Fruit fly (Drosophila melanogaster) whole organism, wandering third instar larva: ENCODE results near the gene Snx21.

ENCODE experiments used
- CG32264 ChIP-seq: fragments of 200-800 bp; sonication (Bioruptor generic); optimal IDR thresholded peaks from 2 replicates; lab custom pipeline; 2016; ENCODE audit warnings: missing biosample characterization, missing genetic modification characterization
- Dfd ChIP-seq: fragments of >200 bp; optimal IDR thresholded peaks from 2 replicates; lab custom pipeline; 2017; ENCODE audit warnings: missing biosample characterization, missing genetic modification characterization
- GATAd ChIP-seq: sonication (Bioruptor generic); optimal IDR thresholded peaks from 2 replicates; lab custom pipeline; 2016; ENCODE audit warnings: missing biosample characterization, missing genetic modification characterization
- HLH106 ChIP-seq: fragments of 200-800 bp; optimal IDR thresholded peaks from 3 replicates; lab custom pipeline; 2019; ENCODE audit warnings: missing biosample characterization, mild to moderate bottlenecking, missing genetic modification characterization, moderate library complexity
- Hr78 ChIP-seq: fragments of >200 bp; optimal IDR thresholded peaks from 2 replicates; lab custom pipeline; 2017; ENCODE audit warnings: missing biosample characterization, missing genetic modification characterization
- fru ChIP-seq: fragments of 200-800 bp; sonication (Bioruptor generic); optimal IDR thresholded peaks from 3 replicates; lab custom pipeline; 2016; ENCODE audit warnings: missing biosample characterization, mild to moderate bottlenecking, missing genetic modification characterization
- h ChIP-seq: fragments of 200-800 bp; sonication (Bioruptor generic); optimal IDR thresholded peaks from 3 replicates; lab custom pipeline; 2016; ENCODE audit warnings: missing biosample characterization, mild to moderate bottlenecking, missing genetic modification characterization
- pan ChIP-seq: fragments of >200 bp; optimal IDR thresholded peaks from 2 replicates; lab custom pipeline; 2017
- rgr ChIP-seq: fragments of 200-800 bp; sonication (Bioruptor generic); optimal IDR thresholded peaks from 3 replicates; lab custom pipeline; 2016; ENCODE audit warnings: missing biosample characterization, mild to moderate bottlenecking, missing genetic modification characterization
- tai ChIP-seq: sonication (Bioruptor generic); optimal IDR thresholded peaks from 2 replicates; lab custom pipeline; 2016; ENCODE audit warnings: missing biosample characterization, missing genetic modification characterization

DNA sequence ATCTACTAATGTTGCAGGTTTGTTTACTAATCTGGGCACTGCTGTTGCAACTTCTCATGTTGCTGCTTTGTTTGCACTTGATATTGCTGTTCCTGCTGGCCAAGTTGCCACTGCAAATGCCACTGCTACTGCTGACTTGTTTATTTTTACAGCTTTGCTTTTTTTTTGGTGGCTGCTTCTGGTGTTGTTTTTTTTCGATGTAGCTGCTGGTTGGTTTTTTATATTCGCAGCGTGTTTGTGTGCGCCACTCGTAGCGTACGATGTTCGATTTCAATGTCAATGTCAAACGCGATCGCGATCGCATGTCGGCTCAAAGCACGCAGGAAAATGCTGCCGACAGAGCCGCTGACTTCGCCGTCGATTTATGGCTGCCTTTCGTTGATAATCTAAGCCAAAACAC lies 37.7 kb downstream of the Snx21 start:
- no peak for TF ChIP-seq h (GFP tag; lab: Kevin White, UChicago)
- TF ChIP-seq GATAd (GFP tag; lab: Kevin White, UChicago) = no peak
- TF ChIP-seq fru (GFP tag; lab: Kevin White, UChicago) = no peak
- no peak for TF ChIP-seq Hr78 (GFP tag; lab: Kevin White, UChicago)
- no peak for TF ChIP-seq rgr
- TF ChIP-seq tai = no peak
- no peak for TF ChIP-seq CG32264 (GFP tag; lab: Kevin White, UChicago)
- TF ChIP-seq HLH106 (tag; lab: Kevin White, UChicago) = no peak
- TF ChIP-seq Dfd (GFP tag; lab: Kevin White, UChicago) = no peak
- TF ChIP-seq pan (lab: Kevin White, UChicago) = no peak
